Worm (Caenorhabditis elegans): Measurements from ENCODE around the gene egal-1.

Gene egal-1

ce11 chrIV:5783675-5784074 is 40.9 kb upstream of the egal-1 start:
- TF ChIP-seq nhr-11 (tag; optimal IDR thresholded peaks at IDR 0.05) = no peak
- no peak for TF ChIP-seq ceh-82 (tag; optimal IDR thresholded peaks at IDR 0.05)
- TF ChIP-seq fkh-10 (GFP tag; optimal IDR thresholded peaks at IDR 0.05) = no peak
- no peak for TF ChIP-seq sea-2 (GFP tag; optimal IDR thresholded peaks at IDR 0.05)
- TF ChIP-seq zag-1 (tag; optimal IDR thresholded peaks at IDR 0.05) = no peak
- no peak for TF ChIP-seq elt-2 (tag; optimal IDR thresholded peaks at IDR 0.05)
- TF ChIP-seq nhr-237 (tag; optimal IDR thresholded peaks at IDR 0.05) = no peak
- no peak for TF ChIP-seq tbx-2 (tag; optimal IDR thresholded peaks at IDR 0.05)
- TF ChIP-seq nhr-12 (tag; optimal IDR thresholded peaks at IDR 0.05) = no peak
- TF ChIP-seq lin-15B (tag; optimal IDR thresholded peaks at IDR 0.05) = no peak
- no peak for TF ChIP-seq lsy-12 (tag; optimal IDR thresholded peaks at IDR 0.05)
- TF ChIP-seq egl-27 (tag; optimal IDR thresholded peaks at IDR 0.05) = no peak
- no peak for TF ChIP-seq mml-1 (tag; optimal IDR thresholded peaks at IDR 0.05)
- no peak for TF ChIP-seq elt-3 (tag; optimal IDR thresholded peaks at IDR 0.05)
- no peak for TF ChIP-seq aly-2 (tag; optimal IDR thresholded peaks at IDR 0.05)
- TF ChIP-seq ZK546.5 (tag; optimal IDR thresholded peaks at IDR 0.05) = no peak
- no peak for TF ChIP-seq unc-39 (tag; optimal IDR thresholded peaks at IDR 0.05)
- TF ChIP-seq ztf-4 (tag; optimal IDR thresholded peaks at IDR 0.05) = no peak
- no peak for TF ChIP-seq ztf-11 (tag; optimal IDR thresholded peaks at IDR 0.05)

DNA sequence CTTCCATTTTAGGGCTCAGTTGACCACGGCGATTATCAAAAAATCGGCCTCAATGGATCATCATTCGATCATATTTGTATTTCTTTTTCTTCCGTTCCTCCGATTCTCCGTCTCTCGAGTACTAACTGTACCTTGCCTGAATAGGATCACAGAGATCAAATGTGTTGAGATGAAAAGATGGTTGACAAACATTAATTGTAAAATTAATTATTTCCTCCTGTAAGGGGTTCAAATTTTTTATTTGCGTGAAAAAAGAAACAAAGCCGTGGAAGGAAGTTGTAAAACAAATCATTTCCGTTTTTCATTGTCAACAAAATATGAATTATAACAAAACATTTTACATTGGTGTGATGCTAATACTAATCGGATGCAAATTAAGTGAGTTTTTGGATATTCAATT is 33.6 kb upstream of the egal-1 start, which contains the start of gene C31H1.2:
C31H1.2 (plus strand) TSS at position 301 of the 400 bp plus-strand sequence.
- TF ChIP-seq snpc-4 (tag; optimal IDR thresholded peaks at IDR 0.05) (no peak), nfya-1 (tag; optimal IDR thresholded peaks at IDR 0.05; ENCODE audit: insufficient read depth) (no peak), aly-2 (tag; optimal IDR thresholded peaks at IDR 0.05) (no peak), unc-39 (tag; optimal IDR thresholded peaks at IDR 0.05) (no peak), ceh-82 (tag; optimal IDR thresholded peaks at IDR 0.05) (no peak), fkh-10 (GFP tag; optimal IDR thresholded peaks at IDR 0.05) (no peak), hmg-11 (tag; optimal IDR thresholded peaks at IDR 0.05) (no peak), sea-2 (GFP tag; optimal IDR thresholded peaks at IDR 0.05) (no peak), ztf-11 (tag; optimal IDR thresholded peaks at IDR 0.05) (no peak), zag-1 (tag; optimal IDR thresholded peaks at IDR 0.05) (no peak), fos-1 (tag; optimal IDR thresholded peaks at IDR 0.05) (no peak), pha-4 (tag; optimal IDR thresholded peaks at IDR 0.05) (no peak), nhr-43 (tag; optimal IDR thresholded peaks at IDR 0.05; ENCODE audit: poor library complexity, severe bottlenecking) (no peak), elt-2 (tag; optimal IDR thresholded peaks at IDR 0.05) (no peak), ZK546.5 (tag; optimal IDR thresholded peaks at IDR 0.05) (no peak), egl-27 (tag; optimal IDR thresholded peaks at IDR 0.05) (no peak), lin-15B (tag; optimal IDR thresholded peaks at IDR 0.05) (no peak), nhr-11 (tag; optimal IDR thresholded peaks at IDR 0.05) (no peak)

DNA sequence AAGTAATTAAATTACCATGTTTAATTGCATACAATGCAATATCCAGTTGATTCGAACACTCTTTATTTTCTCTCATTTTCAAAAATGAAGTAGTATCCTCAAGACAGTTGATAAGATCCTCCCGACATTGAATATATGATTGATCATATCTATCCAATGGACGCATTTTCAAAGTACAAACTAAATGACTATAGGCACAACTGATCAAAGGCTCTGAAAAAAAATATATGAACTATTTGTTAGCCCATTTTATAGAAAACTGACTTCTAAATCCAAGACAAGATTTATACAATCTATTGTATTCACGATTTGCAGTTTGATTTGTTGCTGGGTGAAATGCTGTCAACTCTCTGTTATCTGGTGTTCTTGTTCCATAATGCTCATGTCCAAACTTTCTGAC is 29.1 kb upstream of the egal-1 start:
- TF ChIP-seq unc-62 (GFP tag; optimal IDR thresholded peaks at IDR 0.05) (no peak), lin-15B (tag; optimal IDR thresholded peaks at IDR 0.05) (no peak), lin-39 (tag; optimal IDR thresholded peaks at IDR 0.05) (no peak), skn-1 (tag; optimal IDR thresholded peaks at IDR 0.05) (no peak), egl-5 (tag; optimal IDR thresholded peaks at IDR 0.05) (no peak), sea-2 (GFP tag; optimal IDR thresholded peaks at IDR 0.05) (no peak), ceh-28 (tag; optimal IDR thresholded peaks at IDR 0.05) (no peak), ceh-16 (tag; optimal IDR thresholded peaks at IDR 0.05) (no peak), nfya-1 (tag; optimal IDR thresholded peaks at IDR 0.05; ENCODE audit: insufficient read depth) (no peak), nhr-25 (tag; optimal IDR thresholded peaks at IDR 0.05) (no peak), nhr-67 (tag; optimal IDR thresholded peaks at IDR 0.05) (no peak), ceh-9 (tag; optimal IDR thresholded peaks at IDR 0.05) (no peak), pha-4 (tag; optimal IDR thresholded peaks at IDR 0.05) (no peak), fkh-10 (GFP tag; optimal IDR thresholded peaks at IDR 0.05) (no peak), nhr-28 (tag; optimal IDR thresholded peaks at IDR 0.05) (no peak), nhr-43 (tag; optimal IDR thresholded peaks at IDR 0.05; ENCODE audit: poor library complexity, severe bottlenecking) (no peak), nhr-77 (tag; optimal IDR thresholded peaks at IDR 0.05) (no peak), fkh-2 (tag; optimal IDR thresholded peaks at IDR 0.05) (no peak)

DNA sequence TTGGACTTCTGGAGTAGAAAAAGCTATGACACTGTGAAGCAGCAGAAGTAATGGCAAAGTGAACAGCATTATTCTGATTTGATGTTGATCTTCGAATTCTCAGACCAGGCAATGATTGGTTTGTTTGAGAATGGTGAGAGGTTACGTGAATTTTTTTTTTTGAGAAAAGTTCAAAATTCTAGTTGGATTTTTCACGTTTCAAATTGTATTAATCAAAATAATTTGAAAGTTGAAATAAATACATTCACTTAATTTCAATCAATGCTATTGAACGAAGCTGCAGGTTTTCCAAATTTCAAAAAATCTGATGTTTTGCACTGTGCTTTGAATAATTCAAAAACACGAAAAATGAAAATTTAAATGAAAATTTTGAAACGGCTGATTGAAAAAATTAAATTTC is 27.9 kb upstream of the egal-1 start, which contains the start of gene C31H1.5:
C31H1.5 (minus strand) TSS at position 101 of the 400 bp plus-strand sequence.
- no peak for TF ChIP-seq mdl-1 (tag; optimal IDR thresholded peaks at IDR 0.05)
- TF ChIP-seq jun-1 (tag; optimal IDR thresholded peaks at IDR 0.05) = no peak
- TF ChIP-seq tbx-2 (tag; optimal IDR thresholded peaks at IDR 0.05) = no peak
- no peak for TF ChIP-seq ztf-4 (tag; optimal IDR thresholded peaks at IDR 0.05)
- no peak for TF ChIP-seq ceh-28 (tag; optimal IDR thresholded peaks at IDR 0.05)
- TF ChIP-seq lin-15B (tag; optimal IDR thresholded peaks at IDR 0.05) = no peak
- TF ChIP-seq nfya-1 (tag; optimal IDR thresholded peaks at IDR 0.05; ENCODE audit: insufficient read depth) = no peak
- TF ChIP-seq aly-2 (tag; optimal IDR thresholded peaks at IDR 0.05) = no peak
- no peak for TF ChIP-seq sea-2 (GFP tag; optimal IDR thresholded peaks at IDR 0.05)
- no peak for TF ChIP-seq nhr-11 (tag; optimal IDR thresholded peaks at IDR 0.05)
- no peak for TF ChIP-seq R02D3.7 (tag; optimal IDR thresholded peaks at IDR 0.05)
- TF ChIP-seq snpc-4 (tag; optimal IDR thresholded peaks at IDR 0.05) = no peak

Measured in whole organism, L3 larva.